Worm (Caenorhabditis elegans) whole organism, midembryonic: Measurements from ENCODE around the gene Y69E1A.1.

Source experiments
- T22C8.4 ChIP-seq: fragments of 200-800 bp; sonication (Bioruptor generic); IDR thresholded peaks from 2 replicates; pipeline ENCODE4 v1.3.6; 2022; ENCODE audit warnings: missing genetic modification characterization, missing compliant biosample characterization
- cog-1 ChIP-seq: sonication (generic microtip); optimal IDR thresholded peaks from 2 replicates; lab custom pipeline; 2016; ENCODE audit warnings: missing genetic modification characterization, missing compliant biosample characterization
- flt-1 ChIP-seq: fragments of 200-800 bp; sonication (Bioruptor generic); IDR thresholded peaks from 2 replicates; pipeline ENCODE4 v1.3.6; 2022; ENCODE audit warnings: missing genetic modification characterization, missing compliant biosample characterization
- klf-2 ChIP-seq: fragments of 200-800 bp; sonication (Bioruptor generic); conservative IDR thresholded peaks from 2 replicates; pipeline ENCODE4 v1.3.6; 2022; ENCODE audit warnings: missing genetic modification reagents, missing genetic modification characterization, missing compliant biosample characterization
- med-1 ChIP-seq: sonication (generic microtip); optimal IDR thresholded peaks from 2 replicates; lab custom pipeline; 2017; ENCODE audit warnings: missing genetic modification characterization, mild to moderate bottlenecking, missing compliant biosample characterization, antibody characterized with exemption, missing genetic modification reagents; ENCODE audit not compliant: insufficient read depth
- ref-1 ChIP-seq: fragments of 200-800 bp; sonication (Bioruptor generic); conservative IDR thresholded peaks from 2 replicates; pipeline ENCODE4 v1.3.6; 2022; ENCODE audit warnings: missing genetic modification reagents, missing genetic modification characterization, missing compliant biosample characterization
- tab-1 ChIP-seq: fragments of 200-800 bp; sonication (Bioruptor generic); IDR thresholded peaks from 2 replicates; pipeline ENCODE4 v1.3.6; 2022; ENCODE audit warnings: missing genetic modification characterization, missing compliant biosample characterization
- ztf-23 ChIP-seq: fragments of 200-800 bp; sonication (Bioruptor generic); IDR thresholded peaks from 2 replicates; pipeline ENCODE4 v1.3.6; 2022; ENCODE audit warnings: missing genetic modification reagents, missing genetic modification characterization, missing compliant biosample characterization
- ztf-29 ChIP-seq: fragments of 200-800 bp; sonication (Bioruptor generic); IDR thresholded peaks from 2 replicates; pipeline ENCODE4 v1.3.6; 2022; ENCODE audit warnings: missing genetic modification reagents, missing genetic modification characterization, missing compliant biosample characterization

The Y69E1A.1 gene

DNA sequence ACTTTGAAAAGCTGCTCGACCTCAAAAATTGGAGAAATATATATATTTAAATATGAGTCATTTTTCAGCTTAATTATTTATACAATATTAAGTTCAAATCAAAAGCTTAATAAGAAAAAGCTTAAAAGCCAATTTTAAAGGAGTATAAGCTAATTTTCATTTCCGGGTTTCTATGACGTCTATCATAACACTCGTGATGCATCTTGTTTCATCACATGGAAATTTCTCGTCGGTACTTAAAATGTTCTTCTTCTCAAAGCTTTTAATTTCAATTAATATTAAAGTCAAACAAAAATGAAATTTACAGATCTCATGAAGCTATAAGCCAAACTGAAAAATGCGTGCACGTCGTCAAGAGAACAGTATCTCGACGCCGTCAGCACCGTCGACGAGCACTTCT lies 28.9 kb downstream of the Y69E1A.1 start, which contains the start of gene rbr-2:
rbr-2 (plus strand) TSS at position 301 of the 400 bp plus-strand sequence.
- TF ChIP-seq flt-1 (GFP tag; lab: Robert Waterston, UW) = no peak
- TF ChIP-seq cog-1 (tag; lab: Kevin White, UChicago) = no peak
- no peak for TF ChIP-seq med-1 (GFP tag; lab: Kevin White, UChicago)
- TF ChIP-seq tab-1 (GFP tag; lab: Robert Waterston, UW) = no peak
- no peak for TF ChIP-seq ztf-23 (GFP tag; lab: Robert Waterston, UW)
- TF ChIP-seq ztf-29 (GFP tag; lab: Robert Waterston, UW) = no peak
- TF ChIP-seq ref-1 = no peak
- no peak for TF ChIP-seq T22C8.4 (GFP tag; lab: Robert Waterston, UW)
- no peak for TF ChIP-seq klf-2 (GFP tag; lab: Robert Waterston, UW)

DNA sequence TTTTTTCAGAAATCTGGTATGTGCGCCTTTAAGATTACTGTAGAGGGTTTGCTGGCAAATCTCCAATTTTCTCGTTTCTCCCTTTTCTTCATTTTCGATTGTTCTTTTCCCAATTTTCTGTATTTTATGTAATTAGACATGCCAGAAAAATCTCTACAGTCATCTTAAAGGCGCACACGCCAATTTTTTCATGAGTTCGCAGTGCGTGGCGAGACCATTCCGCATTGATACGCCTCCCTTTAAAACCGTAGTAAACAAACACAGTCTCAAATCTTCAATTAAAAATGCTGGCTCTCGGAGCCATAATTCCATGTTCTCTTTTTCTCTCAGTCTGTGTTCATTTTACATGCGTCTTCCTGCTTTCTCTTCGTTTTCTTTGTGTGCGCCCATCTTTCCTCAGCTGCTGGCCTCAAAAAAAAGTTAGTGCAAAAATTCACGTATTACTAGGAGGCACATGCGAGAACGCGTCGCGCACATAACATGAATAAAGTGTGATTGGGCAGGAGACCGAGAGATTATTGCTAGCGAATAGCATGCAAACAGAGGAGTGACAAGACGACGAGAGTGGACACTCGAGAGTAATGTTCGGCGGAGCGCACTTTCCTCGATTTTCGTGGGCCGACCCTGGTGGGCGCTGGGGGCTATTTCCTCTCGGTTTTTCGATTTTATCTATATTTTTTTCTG lies 29.7 kb downstream of the Y69E1A.1 start:
- TF ChIP-seq flt-1 (GFP tag; lab: Robert Waterston, UW) (peak; percentile 50; the same call in 1 of the 2 replicates), med-1 (GFP tag; lab: Kevin White, UChicago) (no peak), ztf-23 (GFP tag; lab: Robert Waterston, UW) (no peak), cog-1 (tag; lab: Kevin White, UChicago) (peak; percentile 39), klf-2 (GFP tag; lab: Robert Waterston, UW) (no peak), T22C8.4 (GFP tag; lab: Robert Waterston, UW) (no peak), tab-1 (GFP tag; lab: Robert Waterston, UW) (no peak), ztf-29 (GFP tag; lab: Robert Waterston, UW) (no peak), ref-1 (no peak)

DNA sequence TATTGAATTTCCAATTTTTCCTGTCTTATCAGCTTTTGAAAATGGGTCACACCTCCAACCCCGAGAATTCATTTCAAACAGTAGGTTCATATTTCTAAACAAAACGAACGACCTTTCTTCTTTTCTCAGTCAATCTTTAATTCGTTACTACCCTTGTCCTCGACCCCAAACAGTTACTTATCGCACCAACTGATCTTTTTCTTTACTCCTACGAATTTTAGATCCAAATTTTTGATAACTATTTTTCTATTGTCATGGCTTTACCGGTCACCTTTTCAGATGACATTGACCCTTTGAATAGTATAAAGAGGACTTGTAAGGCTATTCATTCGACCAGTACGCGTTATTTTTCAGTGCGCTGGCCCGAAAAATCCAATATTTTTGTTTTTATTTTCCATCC lies 32.6 kb downstream of the Y69E1A.1 start:
- TF ChIP-seq T22C8.4 (GFP tag; lab: Robert Waterston, UW) = no peak
- no peak for TF ChIP-seq ztf-23 (GFP tag; lab: Robert Waterston, UW)
- no peak for TF ChIP-seq med-1 (GFP tag; lab: Kevin White, UChicago)
- TF ChIP-seq ref-1 = no peak
- TF ChIP-seq flt-1 (GFP tag; lab: Robert Waterston, UW) = no peak
- TF ChIP-seq ztf-29 (GFP tag; lab: Robert Waterston, UW) = no peak
- no peak for TF ChIP-seq klf-2 (GFP tag; lab: Robert Waterston, UW)

DNA sequence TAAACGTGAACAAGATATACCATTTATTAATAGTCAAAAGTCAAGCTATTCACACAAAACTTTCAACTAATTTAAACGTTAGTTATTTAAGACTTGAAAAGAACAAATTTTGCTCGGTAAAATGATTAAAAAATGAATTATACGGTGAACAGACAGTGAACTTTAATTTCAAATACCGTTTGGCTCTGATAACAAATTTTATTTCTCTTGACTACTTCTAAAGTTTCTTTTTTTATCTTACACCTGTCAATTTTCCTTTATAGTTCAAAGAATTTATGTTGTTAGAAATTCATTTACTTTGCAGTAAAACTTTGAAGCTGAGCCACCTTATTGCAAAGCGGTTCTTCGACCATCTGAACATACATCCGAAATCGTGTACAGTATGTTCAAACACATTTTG lies 33.3 kb downstream of the Y69E1A.1 start, which contains the start of gene ZK593.3:
ZK593.3 (plus strand) TSS at position 301 of the 400 bp plus-strand sequence.
- TF ChIP-seq tab-1 (GFP tag; lab: Robert Waterston, UW) (no peak), ztf-29 (GFP tag; lab: Robert Waterston, UW) (no peak), flt-1 (GFP tag; lab: Robert Waterston, UW) (no peak), T22C8.4 (GFP tag; lab: Robert Waterston, UW) (no peak), cog-1 (tag; lab: Kevin White, UChicago) (no peak), ztf-23 (GFP tag; lab: Robert Waterston, UW) (no peak), ref-1 (no peak), klf-2 (GFP tag; lab: Robert Waterston, UW) (no peak), med-1 (GFP tag; lab: Kevin White, UChicago) (no peak)

DNA sequence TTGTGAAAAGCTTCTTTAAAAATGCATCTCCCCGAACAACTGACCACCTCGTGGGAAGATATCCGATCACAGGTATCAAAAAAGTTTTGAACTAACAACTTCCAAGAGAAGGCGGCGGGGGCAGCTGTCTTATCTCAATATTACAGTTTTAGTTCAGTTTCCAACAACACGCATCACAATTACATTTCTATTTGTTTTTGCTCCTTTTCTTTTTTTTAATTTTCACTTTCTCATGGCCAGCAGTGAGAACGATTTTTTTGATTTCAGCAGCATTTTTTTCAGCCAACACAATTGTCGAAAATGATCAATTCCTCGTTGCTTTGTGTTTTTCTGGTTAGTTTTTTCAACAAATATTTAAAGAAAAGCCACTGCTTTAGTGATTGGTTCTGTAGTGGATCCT lies 35.6 kb downstream of the Y69E1A.1 start, which contains the start of gene ZK593.2:
ZK593.2 (plus strand) TSS at position 301 of the 400 bp plus-strand sequence.
- TF ChIP-seq ztf-23 (GFP tag; lab: Robert Waterston, UW) = no peak

DNA sequence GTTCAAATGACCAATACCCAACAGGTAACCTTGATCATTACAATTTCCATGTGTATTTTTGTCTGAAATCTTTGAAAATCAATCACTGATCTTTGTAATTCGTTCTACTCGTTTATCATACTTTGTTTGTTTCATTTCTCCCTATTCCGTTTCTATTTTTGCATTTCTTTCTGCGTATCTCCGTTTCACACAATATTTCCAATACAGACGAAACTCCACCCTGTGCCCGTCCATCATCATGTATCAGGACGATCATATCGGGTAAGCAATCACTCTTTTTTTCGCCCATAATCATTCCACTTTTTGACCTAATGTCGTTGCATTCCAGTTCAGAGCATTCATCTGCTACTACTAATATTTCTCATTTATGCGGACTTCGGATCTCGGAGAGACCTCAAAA lies 39.0 kb downstream of the Y69E1A.1 start, which contains the start of gene pyk-2:
pyk-2 (plus strand) TSS at position 206 of the 400 bp plus-strand sequence.
- TF ChIP-seq ztf-29 (GFP tag; lab: Robert Waterston, UW) = no peak

DNA sequence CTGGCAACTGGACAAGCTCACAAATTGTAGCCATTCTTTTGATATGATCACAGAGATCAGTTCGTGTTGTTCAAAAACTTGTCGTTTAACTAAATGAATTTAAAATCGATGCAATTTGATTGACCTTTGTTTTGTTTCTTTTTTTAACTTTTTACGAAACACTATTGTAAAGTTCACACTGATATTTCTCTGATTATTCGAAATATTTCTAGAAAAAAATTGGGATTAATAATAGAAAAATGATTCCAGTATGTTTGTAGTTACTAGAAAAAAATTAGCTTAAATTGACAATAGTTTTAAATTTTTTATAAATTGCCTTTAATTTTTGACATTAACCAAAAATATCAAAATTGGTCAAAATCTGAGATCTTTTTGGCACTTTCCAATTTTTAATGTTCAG lies 39.5 kb downstream of the Y69E1A.1 start, which contains the start of gene ZK596.2:
ZK596.2 (minus strand) TSS at position 101 of the 400 bp plus-strand sequence.
- no peak for TF ChIP-seq flt-1 (GFP tag; lab: Robert Waterston, UW)
- no peak for TF ChIP-seq T22C8.4 (GFP tag; lab: Robert Waterston, UW)
- TF ChIP-seq ztf-23 (GFP tag; lab: Robert Waterston, UW) = no peak
- no peak for TF ChIP-seq cog-1 (tag; lab: Kevin White, UChicago)
- TF ChIP-seq ztf-29 (GFP tag; lab: Robert Waterston, UW) = no peak
- no peak for TF ChIP-seq tab-1 (GFP tag; lab: Robert Waterston, UW)
- no peak for TF ChIP-seq med-1 (GFP tag; lab: Kevin White, UChicago)
- TF ChIP-seq ref-1 = no peak
- TF ChIP-seq klf-2 (GFP tag; lab: Robert Waterston, UW) = no peak

DNA sequence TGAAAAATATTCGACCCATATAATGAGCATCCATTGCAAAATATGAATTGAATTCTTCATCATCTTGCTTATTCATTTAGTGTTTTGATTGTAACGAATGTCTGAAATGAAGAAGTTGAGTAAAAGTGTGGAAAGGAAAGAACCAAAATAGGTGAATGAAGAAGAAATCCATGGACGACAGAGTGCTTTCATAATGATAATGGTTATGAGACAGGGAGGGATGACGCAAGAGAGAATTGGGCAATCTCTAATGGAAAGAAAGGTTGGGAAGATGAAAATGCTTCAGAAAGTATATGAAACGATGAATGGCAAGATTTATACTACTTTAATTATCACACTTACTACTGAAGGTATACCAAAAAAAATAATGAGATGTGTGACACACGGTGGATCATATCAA lies 44.4 kb downstream of the Y69E1A.1 start, which contains the start of gene ZK596.3:
ZK596.3 (minus strand) TSS at position 101 of the 400 bp plus-strand sequence.
- TF ChIP-seq klf-2 (GFP tag; lab: Robert Waterston, UW) (no peak), ztf-29 (GFP tag; lab: Robert Waterston, UW) (no peak), ref-1 (no peak), T22C8.4 (GFP tag; lab: Robert Waterston, UW) (no peak), cog-1 (tag; lab: Kevin White, UChicago) (no peak), tab-1 (GFP tag; lab: Robert Waterston, UW) (no peak), ztf-23 (GFP tag; lab: Robert Waterston, UW) (no peak), med-1 (GFP tag; lab: Kevin White, UChicago) (no peak), flt-1 (GFP tag; lab: Robert Waterston, UW) (no peak)

DNA sequence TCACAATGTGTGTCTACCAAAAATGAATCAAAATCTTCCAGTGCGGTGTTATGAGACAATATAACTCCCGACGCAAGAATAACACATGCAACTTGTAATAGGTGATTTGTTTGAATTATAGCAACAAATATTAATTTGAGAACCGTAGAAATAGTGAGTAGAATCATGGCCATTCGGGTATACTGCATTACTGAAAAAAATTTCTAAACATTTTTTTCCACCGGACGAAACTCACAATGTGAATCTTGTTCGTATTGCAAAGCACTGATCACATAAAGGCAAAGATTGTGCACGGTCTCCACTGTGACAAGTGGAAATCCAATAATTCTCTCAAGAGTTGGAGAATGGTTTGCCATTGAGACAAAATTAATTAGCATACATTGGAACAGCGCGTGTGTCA lies 46.2 kb downstream of the Y69E1A.1 start:
- TF ChIP-seq tab-1 (GFP tag; lab: Robert Waterston, UW) (no peak), ztf-29 (GFP tag; lab: Robert Waterston, UW) (no peak), flt-1 (GFP tag; lab: Robert Waterston, UW) (no peak), T22C8.4 (GFP tag; lab: Robert Waterston, UW) (no peak), cog-1 (tag; lab: Kevin White, UChicago) (no peak), ztf-23 (GFP tag; lab: Robert Waterston, UW) (no peak), klf-2 (GFP tag; lab: Robert Waterston, UW) (no peak), ref-1 (no peak), med-1 (GFP tag; lab: Kevin White, UChicago) (no peak)
